Worm (Caenorhabditis elegans): Measurements from ENCODE around the gene amt-4.

Gene amt-4

DNA sequence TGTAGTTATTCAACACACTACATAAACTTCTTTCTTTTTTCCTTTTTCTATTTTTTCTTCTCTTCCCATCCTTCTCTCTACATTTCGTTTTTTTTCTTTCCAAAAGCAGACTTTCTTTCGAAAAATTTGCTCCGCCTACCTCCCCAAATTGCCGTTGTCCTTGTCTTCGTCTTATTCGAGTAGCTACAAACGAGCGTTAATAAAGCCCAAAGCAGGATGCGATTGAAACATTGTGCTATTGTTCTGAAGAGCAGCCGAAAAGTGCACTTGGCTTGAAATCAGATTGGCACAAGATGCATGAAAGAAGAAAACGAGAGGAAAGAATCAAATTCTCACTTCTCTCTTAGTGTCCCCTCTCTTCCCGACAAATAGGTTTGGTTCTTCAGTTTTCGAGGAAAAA, 9.8 kb downstream of the amt-4 start:
- TF ChIP-seq lsy-2 (tag; optimal IDR thresholded peaks at IDR 0.05) (no peak), cnd-1 (tag; optimal IDR thresholded peaks at IDR 0.05) (no peak), tbx-8 (GFP tag; optimal IDR thresholded peaks at IDR 0.05) (no peak), elt-1 (tag; optimal IDR thresholded peaks at IDR 0.05; ENCODE audit: borderline replicate concordance, insufficient read depth) (no peak), ces-1 (GFP tag; optimal IDR thresholded peaks at IDR 0.05) (peak; percentile 68), ceh-83 (GFP tag; optimal IDR thresholded peaks at IDR 0.05) (no peak), sptf-1 (tag; optimal IDR thresholded peaks at IDR 0.05) (no peak), flh-1 (GFP tag; optimal IDR thresholded peaks at IDR 0.05) (no peak)

DNA sequence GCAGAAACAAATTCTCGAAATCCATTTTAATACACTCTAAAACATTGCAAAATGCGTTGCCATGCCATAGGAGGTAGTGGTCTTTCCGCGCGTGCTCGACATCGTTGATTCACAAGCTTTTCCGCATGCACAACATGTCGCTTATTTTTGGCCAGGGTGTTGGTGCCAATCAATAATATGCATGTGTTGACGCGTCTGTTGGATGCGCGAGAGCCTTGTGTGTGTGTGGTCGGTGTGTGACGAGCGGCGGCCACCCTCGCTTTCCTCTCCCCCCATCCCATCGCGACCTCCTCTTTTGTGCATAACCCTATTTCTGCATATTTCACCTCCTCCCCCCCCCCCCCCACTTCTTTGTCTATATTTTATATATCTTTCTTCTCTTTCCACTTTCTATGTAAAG, 11.2 kb downstream of the amt-4 start:
- peak; percentile 69 for TF ChIP-seq sptf-1 (tag; optimal IDR thresholded peaks at IDR 0.05)
- peak; percentile 37 for TF ChIP-seq ces-1 (GFP tag; optimal IDR thresholded peaks at IDR 0.05)
- no peak for TF ChIP-seq M03D4.4 (tag; optimal IDR thresholded peaks at IDR 0.05)
- peak; percentile 52 for TF ChIP-seq cnd-1 (tag; optimal IDR thresholded peaks at IDR 0.05)
- peak; percentile 17 for TF ChIP-seq drap-1 (GFP tag; optimal IDR thresholded peaks at IDR 0.05)
- peak; percentile 71 for TF ChIP-seq mls-2 (tag; optimal IDR thresholded peaks at IDR 0.05)

DNA sequence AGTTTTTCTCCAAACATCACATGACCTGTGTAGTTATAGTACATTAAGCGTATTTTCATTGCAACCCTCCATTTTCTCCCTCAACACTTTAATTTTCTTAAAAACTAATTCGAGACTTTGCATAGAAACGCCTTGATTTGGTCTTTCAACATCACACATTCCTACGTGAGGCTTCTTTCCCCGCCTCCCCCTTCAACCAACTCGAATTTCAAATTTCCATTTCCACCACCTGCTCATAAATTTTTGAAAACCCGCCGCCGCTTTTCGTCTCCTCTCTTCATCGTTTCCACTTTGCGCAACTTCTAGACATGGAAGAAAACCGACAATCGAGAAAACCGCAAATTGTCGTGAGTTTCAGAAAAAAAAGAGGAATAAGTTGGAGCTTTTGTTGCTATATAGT, 12.8 kb downstream of the amt-4 start, which contains the start of gene C05E11.3:
C05E11.3 (plus strand) TSS at position 301 of the 400 bp plus-strand sequence.
- TF ChIP-seq pha-4 (tag; optimal IDR thresholded peaks at IDR 0.05) (no peak), lin-13 (tag; optimal IDR thresholded peaks at IDR 0.05) (no peak), unc-62 (GFP tag; optimal IDR thresholded peaks at IDR 0.05) (no peak), ztf-11 (tag; optimal IDR thresholded peaks at IDR 0.05) (no peak), cnd-1 (tag; optimal IDR thresholded peaks at IDR 0.05) (no peak), mab-5 (tag; optimal IDR thresholded peaks at IDR 0.05) (no peak), snpc-4 (tag; optimal IDR thresholded peaks at IDR 0.05) (no peak), hlh-1 (tag; optimal IDR thresholded peaks at IDR 0.05) (no peak), lsy-2 (tag; optimal IDR thresholded peaks at IDR 0.05) (no peak), M03D4.4 (tag; optimal IDR thresholded peaks at IDR 0.05) (no peak), sem-2 (GFP tag; optimal IDR thresholded peaks at IDR 0.05) (no peak)

DNA sequence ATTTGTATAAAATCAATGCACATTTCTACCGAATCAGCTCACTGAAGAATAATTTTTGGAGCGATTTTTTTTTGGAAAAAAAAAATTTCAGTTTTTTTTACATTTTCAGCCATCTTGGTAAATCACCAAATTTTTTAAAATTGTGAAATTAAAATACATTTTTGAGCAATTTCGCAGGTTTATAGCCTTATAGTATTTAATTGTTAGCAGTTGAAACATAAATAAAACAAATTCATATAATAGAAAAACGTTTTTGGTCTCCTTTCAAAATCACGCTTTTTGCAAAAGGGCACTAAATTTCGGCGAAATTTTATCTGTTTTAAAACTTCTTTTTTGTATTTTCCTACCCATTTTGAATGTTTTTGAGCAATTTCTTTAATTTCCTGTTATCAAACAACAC, 13.5 kb downstream of the amt-4 start:
- TF ChIP-seq tbx-8 (GFP tag; optimal IDR thresholded peaks at IDR 0.05) = no peak
- TF ChIP-seq nhr-12 (tag; optimal IDR thresholded peaks at IDR 0.05) = no peak
- no peak for TF ChIP-seq unc-62 (GFP tag; optimal IDR thresholded peaks at IDR 0.05)
- no peak for TF ChIP-seq ham-2 (GFP tag; optimal IDR thresholded peaks at IDR 0.05)
- TF ChIP-seq sem-2 (GFP tag; optimal IDR thresholded peaks at IDR 0.05) = no peak

DNA sequence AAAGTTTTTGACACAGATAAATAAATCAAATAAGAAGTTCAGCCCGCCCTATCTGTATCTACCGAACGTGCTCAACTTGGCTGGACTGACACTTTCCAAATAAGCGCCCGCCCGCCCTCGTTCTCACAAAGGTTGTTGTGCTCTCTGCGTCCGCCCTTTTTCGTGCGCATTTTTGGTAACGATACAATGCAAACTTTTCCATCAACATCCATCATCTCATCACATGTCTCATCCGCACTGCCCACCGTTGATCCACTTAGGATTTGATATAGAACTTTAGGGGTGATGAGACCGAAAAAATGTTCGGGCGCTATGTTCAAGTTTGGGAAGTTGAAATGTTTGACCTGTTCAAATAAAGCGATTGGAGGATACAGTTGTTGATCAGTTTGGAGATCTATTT, 20.5 kb downstream of the amt-4 start, which contains the start of gene C05E11.7:
C05E11.7 (minus strand) TSS at position 101 of the 400 bp plus-strand sequence.
- TF ChIP-seq nhr-2 (tag; optimal IDR thresholded peaks at IDR 0.05) (no peak), nhr-12 (tag; optimal IDR thresholded peaks at IDR 0.05) (no peak), ceh-43 (GFP tag; optimal IDR thresholded peaks at IDR 0.05) (no peak), flh-1 (GFP tag; optimal IDR thresholded peaks at IDR 0.05) (no peak), sptf-1 (tag; optimal IDR thresholded peaks at IDR 0.05) (no peak)

DNA sequence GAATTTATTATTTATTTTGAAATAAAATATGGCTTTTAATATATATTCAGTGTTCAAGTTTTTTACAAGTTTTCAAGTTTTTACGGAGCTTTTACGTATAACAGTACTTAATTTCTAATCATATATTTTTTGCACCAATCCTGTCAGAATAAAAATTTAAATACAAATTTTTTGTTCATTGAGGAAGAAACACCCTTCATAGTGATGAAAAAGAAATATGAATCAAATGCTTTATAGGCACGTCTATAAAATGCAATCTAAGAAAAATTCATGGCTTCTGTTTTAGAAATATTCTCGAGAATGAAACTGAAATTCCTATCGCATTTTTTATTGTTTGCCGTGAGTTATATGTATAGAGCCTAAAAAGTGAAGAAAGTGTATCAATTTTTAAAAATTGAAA, 21.5 kb downstream of the amt-4 start, which contains the start of gene C05E11.2:
C05E11.2 (plus strand) TSS at position 301 of the 400 bp plus-strand sequence.
- TF ChIP-seq sptf-1 (tag; optimal IDR thresholded peaks at IDR 0.05) (no peak), nhr-2 (tag; optimal IDR thresholded peaks at IDR 0.05) (no peak), M03D4.4 (tag; optimal IDR thresholded peaks at IDR 0.05) (no peak), elt-3 (tag; optimal IDR thresholded peaks at IDR 0.05) (no peak), mep-1 (tag; optimal IDR thresholded peaks at IDR 0.05) (no peak), blmp-1 (tag; optimal IDR thresholded peaks at IDR 0.05) (no peak), cnd-1 (tag; optimal IDR thresholded peaks at IDR 0.05) (no peak), elt-1 (tag; optimal IDR thresholded peaks at IDR 0.05; ENCODE audit: borderline replicate concordance, insufficient read depth) (no peak), snpc-4 (tag; optimal IDR thresholded peaks at IDR 0.05) (no peak), sem-2 (GFP tag; optimal IDR thresholded peaks at IDR 0.05) (no peak), flh-1 (GFP tag; optimal IDR thresholded peaks at IDR 0.05) (no peak), pha-4 (tag; optimal IDR thresholded peaks at IDR 0.05) (no peak), lin-13 (tag; optimal IDR thresholded peaks at IDR 0.05) (no peak), ztf-11 (tag; optimal IDR thresholded peaks at IDR 0.05) (no peak), zip-8 (tag; optimal IDR thresholded peaks at IDR 0.05) (no peak), unc-39 (tag; optimal IDR thresholded peaks at IDR 0.05) (no peak)

Measured in whole organism, mixed stage, embryonic.